Fruit fly (Drosophila melanogaster): ENCODE measurements around the gene bif.

bif gene

dm6 chrX:11657140-11657539, 21.6 kb upstream of the bif start (continued):
- no peak for TF ChIP-seq tna (GFP tag; IDR thresholded peaks at IDR 0.05; ENCODE audit: partially characterized antibody)
- TF ChIP-seq CG6765 (GFP tag; optimal IDR thresholded peaks at IDR 0.05): peak; percentile 3
- peak; percentile 11 to 23 for TF ChIP-seq dpn (GFP tag; optimal IDR thresholded peaks at IDR 0.05)
- peak; percentile 72 for TF ChIP-seq row (GFP tag; IDR thresholded peaks at IDR 0.05)
- peak; percentile 27 for TF ChIP-seq Antp (GFP tag; optimal IDR thresholded peaks at IDR 0.05)
- TF ChIP-seq lbe (GFP tag; optimal IDR thresholded peaks at IDR 0.05): no peak
- peak; percentile 57 for TF ChIP-seq HLH3B (GFP tag; IDR thresholded peaks at IDR 0.05)
- no peak for TF ChIP-seq Lim3 (GFP tag; IDR thresholded peaks at IDR 0.05)
- no peak for TF ChIP-seq CG3838 (GFP tag; optimal IDR thresholded peaks at IDR 0.05)
- TF ChIP-seq Vsx1 (GFP tag; optimal IDR thresholded peaks at IDR 0.05): no peak
- peak; percentile 26 for TF ChIP-seq CG13624 (GFP tag; optimal IDR thresholded peaks at IDR 0.05)
- TF ChIP-seq zen2 (GFP tag; IDR thresholded peaks at IDR 0.05; ENCODE audit: partially characterized antibody): no peak
- no peak for TF ChIP-seq CG18011 (GFP tag; optimal IDR thresholded peaks at IDR 0.05)
- TF ChIP-seq Six4 (GFP tag; optimal IDR thresholded peaks at IDR 0.05): peak; percentile 48
- TF ChIP-seq Abd-B (GFP tag; optimal IDR thresholded peaks at IDR 0.05): no peak
- TF ChIP-seq CG1602 (GFP tag; optimal IDR thresholded peaks at IDR 0.05): peak; percentile 32
- TF ChIP-seq CG14710 (tag; optimal IDR thresholded peaks at IDR 0.05): peak; percentile 43
- no peak for TF ChIP-seq wdn (GFP tag; IDR thresholded peaks at IDR 0.05)
- TF ChIP-seq grau (tag; optimal IDR thresholded peaks at IDR 0.05): peak; percentile 71
- no peak for TF ChIP-seq Hr78 (GFP tag; optimal IDR thresholded peaks at IDR 0.05)

- no peak for TF ChIP-seq ac (GFP tag; optimal IDR thresholded peaks at IDR 0.05)
- no peak for TF ChIP-seq tup (GFP tag; optimal IDR thresholded peaks at IDR 0.05)
- TF ChIP-seq CG30020 (tag; optimal IDR thresholded peaks at IDR 0.05): no peak
- peak; percentile 57 for TF ChIP-seq phol (tag; optimal IDR thresholded peaks at IDR 0.05)
- peak; percentile 55 for TF ChIP-seq CG2678 (tag; optimal IDR thresholded peaks at IDR 0.05)
- no peak for TF ChIP-seq sens (GFP tag)
- TF ChIP-seq Taf1 (GFP tag; IDR thresholded peaks at IDR 0.05): no peak
- no peak for TF ChIP-seq abd-A (tag; optimal IDR thresholded peaks at IDR 0.05)
- peak; percentile 3 for TF ChIP-seq ind (GFP tag; optimal IDR thresholded peaks at IDR 0.05)
- peak; percentile 65 for TF ChIP-seq gem (tag; optimal IDR thresholded peaks at IDR 0.05)
- TF ChIP-seq Rx (GFP tag; IDR thresholded peaks at IDR 0.05): 0 out of 2 replicates have a peak, but pooled peaks have one; percentile 10
- peak; percentile 47 for TF ChIP-seq CG17359 (tag; optimal IDR thresholded peaks at IDR 0.05)
- TF ChIP-seq schlank (tag; optimal IDR thresholded peaks at IDR 0.05): no peak
- TF ChIP-seq CG15479 (GFP tag; optimal IDR thresholded peaks at IDR 0.05): no peak
- TF ChIP-seq CG10209 (GFP tag; optimal IDR thresholded peaks at IDR 0.05): peak; percentile 10
- no peak for TF ChIP-seq CG6272 (GFP tag; IDR thresholded peaks at IDR 0.05)
- TF ChIP-seq chm (GFP tag; IDR thresholded peaks at IDR 0.05): no peak
- TF ChIP-seq hb (GFP tag; IDR thresholded peaks at IDR 0.05; ENCODE audit: partially characterized antibody): no peak
- TF ChIP-seq Nf-YC (tag; optimal IDR thresholded peaks at IDR 0.05): no peak
- TF ChIP-seq CG3995 (GFP tag; optimal IDR thresholded peaks at IDR 0.05): no peak
- TF ChIP-seq D19A (tag; optimal IDR thresholded peaks at IDR 0.05): peak; percentile 25
- TF ChIP-seq trem (tag; optimal IDR thresholded peaks at IDR 0.05): peak; percentile 28
- TF ChIP-seq ci (GFP tag; IDR thresholded peaks at IDR 0.05): no peak
- peak; percentile 10; the same call in 1 of the 2 replicates for TF ChIP-seq ranshi (GFP tag; IDR thresholded peaks at IDR 0.05)
- TF ChIP-seq HmgZ (tag; optimal IDR thresholded peaks at IDR 0.05): no peak
- peak; percentile 3 for TF ChIP-seq Asciz (GFP tag; optimal IDR thresholded peaks at IDR 0.05)
- TF ChIP-seq CG18599 (GFP tag; optimal IDR thresholded peaks at IDR 0.05): no peak
- no peak for TF ChIP-seq crp (GFP tag; optimal IDR thresholded peaks at IDR 0.05)
- TF ChIP-seq dmrt99B (tag; optimal IDR thresholded peaks at IDR 0.05): peak; percentile 46
Observed at dm6 chrX:11658181-11658842, 20.5 kb upstream of the bif start.

Data from whole organism, embryonic.